Worm (Caenorhabditis elegans): ENCODE data around the gene H11E01.2.

DNA sequence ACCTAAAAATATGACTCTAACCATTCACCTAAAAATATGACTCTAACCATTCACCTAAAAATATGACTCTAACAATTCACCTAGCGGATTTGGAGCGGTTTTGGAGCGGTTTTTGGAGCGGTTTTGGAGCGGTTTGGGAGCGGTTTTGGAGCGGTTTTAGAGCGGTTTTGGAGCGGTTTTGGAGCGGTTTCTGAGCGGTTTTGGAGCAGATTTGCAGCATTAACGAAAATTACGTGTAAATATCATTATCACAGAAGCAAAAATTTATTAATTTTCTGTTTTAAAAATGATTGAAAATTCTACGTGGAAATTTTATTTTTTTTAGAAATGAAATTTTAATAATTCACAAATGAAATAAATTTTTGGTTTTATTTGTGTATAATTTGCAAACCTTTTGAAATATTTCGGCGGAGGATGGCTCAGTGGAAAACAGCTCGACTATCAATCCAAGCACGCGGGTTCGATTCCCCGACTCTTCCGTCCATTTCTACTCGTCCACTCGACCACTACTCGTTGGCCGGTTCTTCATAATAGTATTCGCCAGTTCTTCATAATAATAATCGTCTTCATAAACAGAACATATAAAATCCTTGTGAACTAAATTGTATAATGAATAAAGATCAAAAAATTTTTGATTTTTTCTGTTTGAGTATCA, 22.7 kb downstream of the H11E01.2 start:
- TF ChIP-seq tbp1 (GFP tag; optimal IDR thresholded peaks at IDR 0.05) = peak; percentile 54
- TF ChIP-seq snpc-4 (GFP tag; optimal IDR thresholded peaks at IDR 0.05) = peak; percentile 56
- peak in 1 of 4 experiments; percentile 26 for TF ChIP-seq snpc-4 (tag; optimal IDR thresholded peaks at IDR 0.05)
- TF ChIP-seq ama-1 (optimal IDR thresholded peaks at IDR 0.05) = no peak
- TF ChIP-seq ama-1 (GFP tag; optimal IDR thresholded peaks at IDR 0.05) = peak in 1 of 2 experiments; percentile 47
- no peak for TF ChIP-seq ceh-27 (GFP tag; optimal IDR thresholded peaks at IDR 0.05)
- peak; percentile 91 for TF ChIP-seq him-1 (tag; optimal IDR thresholded peaks at IDR 0.05)
- TF ChIP-seq F57C9.4 (tag; optimal IDR thresholded peaks at IDR 0.05) = no peak
- TF ChIP-seq F57A8.1 (GFP tag; optimal IDR thresholded peaks at IDR 0.05) = no peak
- TF ChIP-seq ztf-6 (GFP tag; IDR thresholded peaks at IDR 0.05) = no peak
- TF ChIP-seq unc-130 (GFP tag; optimal IDR thresholded peaks at IDR 0.05) = no peak
- TF ChIP-seq tlf-1 (GFP tag; optimal IDR thresholded peaks at IDR 0.05) = no peak
- TF ChIP-seq F55B11.4 (tag; optimal IDR thresholded peaks at IDR 0.05; ENCODE audit: borderline replicate concordance, insufficient read depth) = no peak

Measured in whole organism, young adult.